Fruit fly (Drosophila melanogaster): Measurements from ENCODE around the gene Afti.

Afti gene

DNA sequence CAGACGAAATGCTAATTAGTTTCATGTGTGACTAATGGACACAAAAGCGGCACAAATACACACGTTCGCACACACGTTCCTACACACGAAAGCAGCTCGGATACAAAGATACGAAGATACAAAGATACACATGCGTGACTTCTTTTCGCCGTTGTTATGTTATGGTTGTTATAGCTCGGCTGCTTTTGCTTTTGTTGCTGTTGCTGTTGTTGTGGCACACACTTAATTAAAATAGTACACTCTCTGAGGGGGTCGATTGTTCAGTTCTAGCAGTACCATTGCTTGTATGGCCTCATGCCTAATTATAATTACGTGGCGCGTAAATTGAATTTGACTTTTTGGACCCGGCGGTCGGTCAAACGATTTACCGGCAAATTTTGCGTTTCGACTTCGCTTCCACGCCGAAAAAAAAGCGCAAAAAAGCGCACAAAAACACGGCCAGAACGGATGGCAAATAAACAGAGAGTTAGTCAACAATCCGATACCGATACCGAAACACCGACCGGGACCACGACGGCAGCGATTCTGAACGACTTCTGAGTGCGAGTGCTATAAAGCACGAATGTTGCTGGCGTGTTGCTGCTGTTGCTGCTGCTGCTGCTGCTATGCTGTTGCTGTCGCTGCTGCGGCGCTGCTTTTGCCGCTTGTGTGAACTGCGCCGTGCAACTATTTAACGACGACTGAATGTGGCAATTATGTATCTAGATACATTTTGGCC, 43.2 kb upstream of the Afti start (continued):
- TF ChIP-seq CG14014 (GFP tag; IDR thresholded peaks at IDR 0.05) = no peak
- TF ChIP-seq schlank (tag; optimal IDR thresholded peaks at IDR 0.05) = no peak
- TF ChIP-seq ci (GFP tag; IDR thresholded peaks at IDR 0.05) = peak; percentile 65; the same call in 2 of the 3 replicates
- TF ChIP-seq CG9797 (GFP tag; optimal IDR thresholded peaks at IDR 0.05) = no peak
- TF ChIP-seq CG6175 (GFP tag; IDR thresholded peaks at IDR 0.05) = peak; percentile 81
- no peak for TF ChIP-seq CG10565 (GFP tag; optimal IDR thresholded peaks at IDR 0.05)
- TF ChIP-seq HHEX (GFP tag; optimal IDR thresholded peaks at IDR 0.05) = peak; percentile 22
- TF ChIP-seq CG8765 (GFP tag; IDR thresholded peaks at IDR 0.05) = no peak
- TF ChIP-seq chm (GFP tag; IDR thresholded peaks at IDR 0.05) = peak; percentile 68
- no peak for TF ChIP-seq CG3407 (GFP tag; optimal IDR thresholded peaks at IDR 0.05)
- no peak for TF ChIP-seq CG15601 (tag; optimal IDR thresholded peaks at IDR 0.05)
- TF ChIP-seq Lim3 (GFP tag; IDR thresholded peaks at IDR 0.05) = no peak
- no peak for TF ChIP-seq pum (GFP tag; optimal IDR thresholded peaks at IDR 0.05)
- TF ChIP-seq CG2199 (GFP tag; IDR thresholded peaks at IDR 0.05) = peak; percentile 42
- TF ChIP-seq CG10209 (GFP tag; optimal IDR thresholded peaks at IDR 0.05) = no peak
- no peak for TF ChIP-seq salm (tag; optimal IDR thresholded peaks at IDR 0.05)
- peak; percentile 24 for TF ChIP-seq scrt (GFP tag; optimal IDR thresholded peaks at IDR 0.05)
- TF ChIP-seq dysf (GFP tag; IDR thresholded peaks at IDR 0.05) = no peak
- TF ChIP-seq CG10979 (tag; optimal IDR thresholded peaks at IDR 0.05) = no peak
- TF ChIP-seq Hmx (GFP tag; optimal IDR thresholded peaks at IDR 0.05) = no peak
- TF ChIP-seq chif (GFP tag; optimal IDR thresholded peaks at IDR 0.05) = no peak
- no peak for TF ChIP-seq ERR (GFP tag; optimal IDR thresholded peaks at IDR 0.05)
- TF ChIP-seq CG8944 (GFP tag; optimal IDR thresholded peaks at IDR 0.05) = no peak
- TF ChIP-seq CG42726 (GFP tag; IDR thresholded peaks at IDR 0.05; ENCODE audit: partially characterized antibody) = peak; percentile 59; the same call in 1 of the 2 replicates
- peak; percentile 80 for TF ChIP-seq Deaf1 (tag; optimal IDR thresholded peaks at IDR 0.05)
- TF ChIP-seq fru (optimal IDR thresholded peaks at IDR 0.05) = no peak
- peak; percentile 46 for TF ChIP-seq cg (GFP tag; optimal IDR thresholded peaks at IDR 0.05)
- no peak for TF ChIP-seq emc (GFP tag; optimal IDR thresholded peaks at IDR 0.05)
- TF ChIP-seq CG7745 (tag; optimal IDR thresholded peaks at IDR 0.05) = no peak
- peak; percentile 17 for TF ChIP-seq BtbVII (GFP tag; optimal IDR thresholded peaks at IDR 0.05)
- TF ChIP-seq NFAT (GFP tag; IDR thresholded peaks at IDR 0.05) = no peak
- no peak for TF ChIP-seq sens (GFP tag)
- TF ChIP-seq ab (GFP tag; optimal IDR thresholded peaks at IDR 0.05) = no peak
- TF ChIP-seq HLH3B (GFP tag; IDR thresholded peaks at IDR 0.05) = no peak
- TF ChIP-seq CG30403 (GFP tag; optimal IDR thresholded peaks at IDR 0.05) = no peak
- no peak; the same call in 2 of the 3 replicates for TF ChIP-seq so (GFP tag; IDR thresholded peaks at IDR 0.05)
- TF ChIP-seq fd102C (GFP tag; optimal IDR thresholded peaks at IDR 0.05) = no peak
- peak; percentile 75 for TF ChIP-seq CG4360 (GFP tag; IDR thresholded peaks at IDR 0.05)
- no peak for TF ChIP-seq CG4617 (GFP tag; optimal IDR thresholded peaks at IDR 0.05; ENCODE audit: borderline replicate concordance)
- TF ChIP-seq YL-1 (GFP tag; optimal IDR thresholded peaks at IDR 0.05) = no peak
- 0 out of 2 replicates have a peak, but pooled peaks have one; percentile 42 for TF ChIP-seq sna (GFP tag; IDR thresholded peaks at IDR 0.05; ENCODE audit: partially characterized antibody)
- no peak for TF ChIP-seq Stat92E (GFP tag; optimal IDR thresholded peaks at IDR 0.05)
- TF ChIP-seq sqz (GFP tag; optimal IDR thresholded peaks at IDR 0.05) = no peak
- no peak for TF ChIP-seq Eip74EF (GFP tag; optimal IDR thresholded peaks at IDR 0.05)
- peak; percentile 50; the same call in 1 of the 2 replicates for TF ChIP-seq rib (GFP tag; IDR thresholded peaks at IDR 0.05)
- TF ChIP-seq Gsc (GFP tag; IDR thresholded peaks at IDR 0.05) = no peak
- TF ChIP-seq CG2712 (tag; optimal IDR thresholded peaks at IDR 0.05) = no peak
- TF ChIP-seq az2 (GFP tag; optimal IDR thresholded peaks at IDR 0.05) = no peak
- peak; percentile 24 for TF ChIP-seq CG13624 (GFP tag; optimal IDR thresholded peaks at IDR 0.05)
- peak; percentile 15; the same call in 1 of the 3 replicates for TF ChIP-seq row (GFP tag; IDR thresholded peaks at IDR 0.05)

Data from whole organism, embryonic.